4 worm cellular contexts compared by ENCODE assay signal in genomic region chrIII:6176761-6177160, ce11.
TF ChIP-seq lines count a peak whose summit lies in the region.

TSS of gene F42A10.6 (minus strand) at chrIII:6176861.

TF ChIP-seq in whole organism, L2 larva, 48 proteins besides CTCF, POLR2A, EP300 and RAD21:
- TF ChIP-seq fos-1 (tag; optimal IDR thresholded peaks at IDR 0.05; lab: Kevin White, UChicago) (peak; percentile 23), nhr-237 (tag; optimal IDR thresholded peaks at IDR 0.05; lab: Kevin White, UChicago) (no peak)

TF ChIP-seq in whole organism, L3 larva, 47 proteins besides CTCF, POLR2A, EP300 and RAD21:
- TF ChIP-seq nhr-11 (tag; optimal IDR thresholded peaks at IDR 0.05; lab: Kevin White, UChicago) (no peak), elt-2 (tag; optimal IDR thresholded peaks at IDR 0.05; lab: Kevin White, UChicago) (peak; percentile 27), fkh-2 (tag; optimal IDR thresholded peaks at IDR 0.05; lab: Kevin White, UChicago) (no peak), nfya-1 (tag; optimal IDR thresholded peaks at IDR 0.05; lab: Kevin White, UChicago; ENCODE audit: insufficient read depth) (no peak), pha-4 (tag; optimal IDR thresholded peaks at IDR 0.05; lab: Kevin White, UChicago) (no peak), lin-15B (tag; optimal IDR thresholded peaks at IDR 0.05; lab: Kevin White, UChicago) (no peak)

TF ChIP-seq in whole organism, L4 larva, 104 proteins besides CTCF, POLR2A, EP300 and RAD21:
- TF ChIP-seq vab-7 (GFP tag; IDR thresholded peaks at IDR 0.05; lab: Robert Waterston, UW) (no peak), daf-16 (GFP tag; optimal IDR thresholded peaks at IDR 0.05; lab: Kevin White, UChicago) (no peak), daf-16 (tag; optimal IDR thresholded peaks at IDR 0.05; lab: Kevin White, UChicago) (no peak), nhr-28 (tag; optimal IDR thresholded peaks at IDR 0.05; lab: Kevin White, UChicago) (peak; percentile 8), pqm-1 (tag; optimal IDR thresholded peaks at IDR 0.05; lab: Kevin White, UChicago) (peak; percentile 48), unc-62 (GFP tag; optimal IDR thresholded peaks at IDR 0.05 in 1 of 2; lab: Kevin White, UChicago) (peak in 1 of 2 experiments; percentile 57), unc-62 (tag; optimal IDR thresholded peaks at IDR 0.05; lab: Kevin White, UChicago) (no peak), unc-39 (tag; optimal IDR thresholded peaks at IDR 0.05; lab: Kevin White, UChicago) (no peak), nhr-42 (GFP tag; IDR thresholded peaks at IDR 0.05; lab: Robert Waterston, UW) (no peak), arid-1 (GFP tag; conservative IDR thresholded peaks at IDR 0.05; lab: Robert Waterston, UW) (no peak), zip-11 (GFP tag; IDR thresholded peaks at IDR 0.05; lab: Robert Waterston, UW) (no peak), T20F7.1 (GFP tag; optimal IDR thresholded peaks at IDR 0.05; lab: Kevin White, UChicago) (no peak), daf-19 (GFP tag; conservative IDR thresholded peaks at IDR 0.05; lab: Robert Waterston, UW) (no peak), ceh-82 (tag; optimal IDR thresholded peaks at IDR 0.05; lab: Kevin White, UChicago) (no peak), snpc-1.2 (GFP tag; IDR thresholded peaks at IDR 0.05; lab: Robert Waterston, UW) (no peak), mdt-29 (GFP tag; IDR thresholded peaks at IDR 0.05; lab: Robert Waterston, UW) (no peak), dmd-6 (GFP tag; IDR thresholded peaks at IDR 0.05; lab: Robert Waterston, UW) (peak; percentile 43), ceh-44 (GFP tag; IDR thresholded peaks at IDR 0.05; lab: Robert Waterston, UW) (no peak), php-3 (GFP tag; IDR thresholded peaks at IDR 0.05; lab: Robert Waterston, UW) (no peak), lin-15B (tag; optimal IDR thresholded peaks at IDR 0.05; lab: Kevin White, UChicago) (no peak), mep-1 (tag; optimal IDR thresholded peaks at IDR 0.05; lab: Kevin White, UChicago) (no peak), ceh-28 (tag; optimal IDR thresholded peaks at IDR 0.05; lab: Kevin White, UChicago) (no peak), fkh-10 (GFP tag; optimal IDR thresholded peaks at IDR 0.05; lab: Kevin White, UChicago) (no peak), nhr-48 (tag; optimal IDR thresholded peaks at IDR 0.05; lab: Kevin White, UChicago) (no peak), saeg-2 (GFP tag; IDR thresholded peaks at IDR 0.05; lab: Robert Waterston, UW) (no peak), R02D3.7 (tag; optimal IDR thresholded peaks at IDR 0.05; lab: Kevin White, UChicago) (no peak), zfp-3 (GFP tag; conservative IDR thresholded peaks at IDR 0.05; lab: Robert Waterston, UW) (no peak), attf-4 (tag; optimal IDR thresholded peaks at IDR 0.05; lab: Kevin White, UChicago) (no peak)

TF ChIP-seq in whole organism, young adult, 124 proteins besides CTCF, POLR2A, EP300 and RAD21:
- TF ChIP-seq pbrm-1 (GFP tag; IDR thresholded peaks at IDR 0.05; lab: Robert Waterston, UW): no peak
- TF ChIP-seq nhr-80 (tag; optimal IDR thresholded peaks at IDR 0.05; lab: Kevin White, UChicago): peak; percentile 59
TF ChIP-seq in whole organism, young adult: peak in this region for 1.
